Worm (Caenorhabditis elegans) whole organism, early embryonic: ENCODE data around the gene F56D6.8.

Experiments used
- aly-1 ChIP-seq: sonication (generic microtip); optimal IDR thresholded peaks from 2 replicates; lab custom pipeline; 2016; ENCODE audit warnings: missing genetic modification characterization, missing compliant biosample characterization
- ama-1 ChIP-seq: fragments of 150-350 bp; optimal IDR thresholded peaks from 2 replicates; lab custom pipeline; 2014
- ceh-13 ChIP-seq: fragments of 200-800 bp; sonication (Bioruptor generic); optimal IDR thresholded peaks from 2 replicates; lab custom pipeline; 2018; ENCODE audit warnings: mild to moderate bottlenecking, missing genetic modification characterization, missing compliant biosample characterization
- ets-7 ChIP-seq: sonication (generic microtip); optimal IDR thresholded peaks from 2 replicates; lab custom pipeline; 2016; ENCODE audit warnings: missing genotype, missing genetic modification characterization, missing compliant biosample characterization
- flt-1 ChIP-seq: fragments of 200-800 bp; sonication (Bioruptor generic); IDR thresholded peaks from 2 replicates; pipeline ENCODE4 v1.3.6; 2022; ENCODE audit warnings: missing genetic modification characterization, missing compliant biosample characterization
- hmg-4 ChIP-seq: fragments of 200-800 bp; sonication (Bioruptor generic); optimal IDR thresholded peaks from 2 replicates; lab custom pipeline; 2018; ENCODE audit warnings: mild to moderate bottlenecking, missing genetic modification characterization, missing compliant biosample characterization
- sea-1 ChIP-seq: fragments of 200-800 bp; sonication (Bioruptor generic); conservative IDR thresholded peaks from 2 replicates; pipeline ENCODE4 v1.3.6; 2022; ENCODE audit warnings: missing genetic modification characterization, missing compliant biosample characterization
- tbx-11 ChIP-seq: fragments of 200-800 bp; sonication (Bioruptor generic); IDR thresholded peaks from 2 replicates; pipeline ENCODE4 v1.3.6; 2022; ENCODE audit warnings: missing genetic modification characterization, missing compliant biosample characterization
- tbx-37 ChIP-seq: fragments of 200-800 bp; sonication (Bioruptor generic); conservative IDR thresholded peaks from 2 replicates; pipeline ENCODE4 v1.3.6; 2022; ENCODE audit warnings: missing genetic modification reagents, missing genetic modification characterization, missing compliant biosample characterization
- tra-4 ChIP-seq: sonication (generic microtip); optimal IDR thresholded peaks from 2 replicates; lab custom pipeline; 2017; ENCODE audit warnings: missing genetic modification characterization, missing compliant biosample characterization

- TF ChIP-seq hmg-4 = no peak
- TF ChIP-seq ceh-13 (GFP tag; lab: Kevin White, UChicago) = no peak
- TF ChIP-seq sea-1 (GFP tag; lab: Robert Waterston, UW) = no peak
- no peak for TF ChIP-seq ama-1 (lab: Kevin White, UChicago)
- TF ChIP-seq ets-7 (tag; lab: Kevin White, UChicago) = no peak
- no peak for TF ChIP-seq aly-1 (tag; lab: Kevin White, UChicago)
- TF ChIP-seq flt-1 = no peak
- TF ChIP-seq tbx-11 = no peak
- no peak for TF ChIP-seq tra-4
- TF ChIP-seq tbx-37 (GFP tag; lab: Robert Waterston, UW) = no peak
These were observed 15.8 kb downstream of the F56D6.8 start, which contains the start of gene F37C4.6 for ce11 chrIV:3878283-3878938.
